Fruit fly (Drosophila melanogaster) whole organism, embryonic: ENCODE results near the gene Svil.

ENCODE experiments used
- B-H2 ChIP-seq: fragments of 200-800 bp; sonication (Bioruptor generic); optimal IDR thresholded peaks from 2 replicates; lab custom pipeline; 2018; ENCODE audit warnings: missing biosample characterization, mild to moderate bottlenecking, missing genetic modification characterization
- CG10274 ChIP-seq: fragments of 200-800 bp; sonication (Bioruptor generic); optimal IDR thresholded peaks from 3 replicates; lab custom pipeline; 2017; ENCODE audit warnings: missing biosample characterization, mild to moderate bottlenecking, missing genetic modification characterization
- CG11398 ChIP-seq: fragments of 200-800 bp; sonication (Bioruptor generic); optimal IDR thresholded peaks from 2 replicates; lab custom pipeline; 2016; ENCODE audit warnings: missing biosample characterization, missing genetic modification characterization
- CG11504 ChIP-seq: fragments of 200-800 bp; sonication (Bioruptor generic); optimal IDR thresholded peaks from 3 replicates; lab custom pipeline; 2019; ENCODE audit warnings: missing biosample characterization, mild to moderate bottlenecking, missing genetic modification characterization, moderate library complexity
- CG12236 ChIP-seq: fragments of 200-800 bp; sonication (Bioruptor generic); optimal IDR thresholded peaks from 2 replicates; lab custom pipeline; 2016; ENCODE audit warnings: missing biosample characterization, missing genetic modification characterization
- CG12391 ChIP-seq: fragments of 200-800 bp; sonication (Bioruptor generic); optimal IDR thresholded peaks from 3 replicates; lab custom pipeline; 2018; ENCODE audit warnings: missing biosample characterization, mild to moderate bottlenecking, missing genetic modification characterization, moderate library complexity
- CG12769 ChIP-seq: fragments of 200-800 bp; sonication (Bioruptor generic); optimal IDR thresholded peaks from 2 replicates; lab custom pipeline; 2019; ENCODE audit warnings: missing biosample characterization, mild to moderate bottlenecking, missing genetic modification characterization, moderate library complexity
- CG12942 ChIP-seq: fragments of 200-800 bp; sonication (Bioruptor generic); optimal IDR thresholded peaks from 3 replicates; lab custom pipeline; 2016; ENCODE audit warnings: missing biosample characterization, missing genetic modification characterization
- CG13287 ChIP-seq: fragments of 200-800 bp; sonication (Bioruptor generic); IDR thresholded peaks from 2 replicates; pipeline ENCODE4 v1.3.6; 2022; ENCODE audit warnings: missing biosample characterization, missing genetic modification characterization; ENCODE audit not compliant: partially characterized antibody
- CG15601 ChIP-seq: fragments of 200-800 bp; sonication (Bioruptor generic); optimal IDR thresholded peaks from 3 replicates; lab custom pipeline; 2019; ENCODE audit warnings: missing biosample characterization, mild to moderate bottlenecking, missing genetic modification characterization, moderate library complexity
- CG1603 ChIP-seq: fragments of 200-800 bp; sonication (Bioruptor generic); optimal IDR thresholded peaks from 2 replicates; lab custom pipeline; 2019; ENCODE audit warnings: missing biosample characterization, mild to moderate bottlenecking, missing genetic modification characterization, moderate library complexity
- CG16815 ChIP-seq: fragments of 200-800 bp; sonication (Bioruptor generic); optimal IDR thresholded peaks from 3 replicates; lab custom pipeline; 2017; ENCODE audit warnings: missing biosample characterization, mild to moderate bottlenecking, missing genetic modification characterization
- CG17328 ChIP-seq: fragments of 200-800 bp; sonication (Bioruptor generic); IDR thresholded peaks from 2 replicates; pipeline ENCODE4 v1.3.6; 2022; ENCODE audit warnings: missing biosample characterization, missing genetic modification characterization
- CG17568 ChIP-seq: fragments of 200-800 bp; sonication (Bioruptor generic); optimal IDR thresholded peaks from 2 replicates; lab custom pipeline; 2018; ENCODE audit warnings: missing biosample characterization, mild to moderate bottlenecking, missing genetic modification characterization, moderate library complexity
- CG18764 ChIP-seq: fragments of 200-800 bp; sonication (Bioruptor generic); optimal IDR thresholded peaks from 3 replicates; lab custom pipeline; 2016; ENCODE audit warnings: missing biosample characterization, missing genetic modification characterization
- CG2120 ChIP-seq: fragments of 200-800 bp; sonication (Bioruptor generic); optimal IDR thresholded peaks from 3 replicates; lab custom pipeline; 2016; ENCODE audit warnings: missing biosample characterization, missing genetic modification characterization
- CG30020 ChIP-seq: fragments of 200-800 bp; optimal IDR thresholded peaks from 2 replicates; lab custom pipeline; 2019; ENCODE audit warnings: missing biosample characterization, mild to moderate bottlenecking, missing genetic modification characterization, moderate library complexity
- CG31441 ChIP-seq: fragments of 200-800 bp; sonication (Bioruptor generic); IDR thresholded peaks from 2 replicates; pipeline ENCODE4 v1.3.6; 2022; ENCODE audit warnings: missing biosample characterization, missing genetic modification characterization
- CG32532 ChIP-seq: fragments of 200-800 bp; sonication (Bioruptor generic); IDR thresholded peaks from 2 replicates; pipeline ENCODE4 v1.3.6; 2022; ENCODE audit warnings: missing biosample characterization, missing genetic modification characterization
- CG3407 ChIP-seq: fragments of 200-800 bp; sonication (Bioruptor generic); optimal IDR thresholded peaks from 2 replicates; lab custom pipeline; 2018; ENCODE audit warnings: missing biosample characterization, mild to moderate bottlenecking, missing genetic modification characterization
- CG7839 ChIP-seq: fragments of 200-800 bp; sonication (Bioruptor generic); optimal IDR thresholded peaks from 3 replicates; lab custom pipeline; 2018; ENCODE audit warnings: missing biosample characterization, mild to moderate bottlenecking, missing genetic modification characterization, moderate library complexity
- Fer1 ChIP-seq: fragments of 200-800 bp; sonication (Bioruptor generic); optimal IDR thresholded peaks from 2 replicates; lab custom pipeline; 2017; ENCODE audit warnings: missing biosample characterization, mild to moderate bottlenecking, missing genetic modification characterization
- Gsc ChIP-seq: fragments of 200-800 bp; sonication (Bioruptor generic); IDR thresholded peaks from 2 replicates; pipeline ENCODE4 v1.3.6; 2022; ENCODE audit warnings: missing biosample characterization, missing genetic modification characterization
- Hmr ChIP-seq: fragments of 200-800 bp; sonication (Bioruptor generic); optimal IDR thresholded peaks from 3 replicates; lab custom pipeline; 2017; ENCODE audit warnings: mild to moderate bottlenecking, missing biosample characterization, missing genetic modification reagents, missing genetic modification characterization
- Hsf ChIP-seq: fragments of 200-800 bp; sonication (Bioruptor generic); optimal IDR thresholded peaks from 3 replicates; lab custom pipeline; 2016; ENCODE audit warnings: missing biosample characterization, missing genetic modification characterization
- Max ChIP-seq: fragments of 200-800 bp; sonication (Bioruptor generic); optimal IDR thresholded peaks from 2 replicates; lab custom pipeline; 2016; ENCODE audit warnings: missing biosample characterization, mild to moderate bottlenecking, missing genetic modification characterization
- Meics ChIP-seq: fragments of 200-800 bp; sonication (Bioruptor generic); optimal IDR thresholded peaks from 2 replicates; lab custom pipeline; 2017; ENCODE audit warnings: missing biosample characterization, mild to moderate bottlenecking, missing genetic modification characterization
- NK7.1 ChIP-seq: fragments of 200-800 bp; sonication (Bioruptor generic); optimal IDR thresholded peaks from 3 replicates; lab custom pipeline; 2016; ENCODE audit warnings: missing biosample characterization, missing genetic modification characterization
- PHDP ChIP-seq: fragments of 200-800 bp; sonication (Bioruptor generic); optimal IDR thresholded peaks from 3 replicates; lab custom pipeline; 2018; ENCODE audit warnings: missing biosample characterization, mild to moderate bottlenecking, missing genetic modification characterization, moderate library complexity
- Spps ChIP-seq: fragments of 200-800 bp; sonication (Bioruptor generic); optimal IDR thresholded peaks from 2 replicates; lab custom pipeline; 2018; ENCODE audit warnings: missing biosample characterization, mild to moderate bottlenecking, missing genetic modification characterization
- ac ChIP-seq: fragments of 200-800 bp; sonication (Bioruptor generic); optimal IDR thresholded peaks from 3 replicates; lab custom pipeline; 2017; ENCODE audit warnings: missing biosample characterization, mild to moderate bottlenecking, missing genetic modification characterization
- aop ChIP-seq: fragments of 200-800 bp; sonication (Bioruptor generic); IDR thresholded peaks from 2 replicates; pipeline ENCODE4 v1.3.6; 2022; ENCODE audit warnings: missing biosample characterization, missing genetic modification characterization
- crp ChIP-seq, 2 experiments: fragments of 200-800 bp; sonication (Bioruptor generic); optimal IDR thresholded peaks; 2 replicates in 1 of 2; 3 replicates in 1 of 2; lab custom pipeline; 2017; ENCODE audit warnings: missing biosample characterization in 2 of 2, missing genetic modification characterization in 2 of 2, mild to moderate bottlenecking in 1 of 2, moderate library complexity in 1 of 2
- dmrt11E ChIP-seq: fragments of 200-800 bp; sonication (Bioruptor generic); optimal IDR thresholded peaks from 3 replicates; lab custom pipeline; 2018; ENCODE audit warnings: missing biosample characterization, mild to moderate bottlenecking, missing genetic modification characterization, moderate library complexity
- eve ChIP-seq, 2 experiments: fragments of >200 bp; optimal IDR thresholded peaks; 2 replicates each; lab custom pipeline; 2017; ENCODE audit warnings: missing biosample characterization in 2 of 2, missing genetic modification characterization in 2 of 2
- gce ChIP-seq: fragments of 200-800 bp; sonication (Bioruptor generic); IDR thresholded peaks from 3 replicates; pipeline ENCODE4 v1.3.6; 2022; ENCODE audit warnings: missing biosample characterization, missing genetic modification characterization
- gcm ChIP-seq: fragments of 200-800 bp; sonication (Bioruptor generic); optimal IDR thresholded peaks from 2 replicates; lab custom pipeline; 2019; ENCODE audit warnings: missing biosample characterization, mild to moderate bottlenecking, missing genetic modification characterization, moderate library complexity
- her ChIP-seq: fragments of 200-800 bp; sonication (Bioruptor generic); optimal IDR thresholded peaks from 2 replicates; lab custom pipeline; 2016; ENCODE audit warnings: missing biosample characterization, missing genetic modification characterization
- ind ChIP-seq: fragments of 200-800 bp; sonication (Bioruptor generic); optimal IDR thresholded peaks from 3 replicates; lab custom pipeline; 2016; ENCODE audit warnings: missing biosample characterization, missing genetic modification characterization
- lab ChIP-seq: fragments of 200-800 bp; sonication (Bioruptor generic); optimal IDR thresholded peaks from 3 replicates; lab custom pipeline; 2017; ENCODE audit warnings: missing biosample characterization, missing genetic modification characterization, mild to moderate bottlenecking, moderate library complexity, missing genetic modification reagents
- lbe ChIP-seq: fragments of 200-800 bp; sonication (Bioruptor generic); optimal IDR thresholded peaks from 2 replicates; lab custom pipeline; 2016; ENCODE audit warnings: missing biosample characterization, mild to moderate bottlenecking, missing genetic modification characterization
- mirr ChIP-seq: fragments of 200-800 bp; sonication (Bioruptor generic); optimal IDR thresholded peaks from 3 replicates; lab custom pipeline; 2018; ENCODE audit warnings: missing biosample characterization, mild to moderate bottlenecking, missing genetic modification characterization
- nerfin-1 ChIP-seq: fragments of 200-800 bp; sonication (Bioruptor generic); optimal IDR thresholded peaks from 3 replicates; lab custom pipeline; 2019; ENCODE audit warnings: missing biosample characterization, mild to moderate bottlenecking, missing genetic modification characterization, moderate library complexity
- nmo ChIP-seq: fragments of 200-800 bp; sonication (Bioruptor generic); optimal IDR thresholded peaks from 2 replicates; lab custom pipeline; 2018; ENCODE audit warnings: missing biosample characterization, mild to moderate bottlenecking, missing genetic modification characterization, moderate library complexity
- nom ChIP-seq: fragments of 200-800 bp; sonication (Bioruptor generic); optimal IDR thresholded peaks from 2 replicates; lab custom pipeline; 2017; ENCODE audit warnings: missing biosample characterization, missing genetic modification characterization, mild to moderate bottlenecking, moderate library complexity, missing genetic modification reagents
- sd ChIP-seq: fragments of 200-800 bp; sonication (Bioruptor generic); optimal IDR thresholded peaks from 3 replicates; lab custom pipeline; 2018; ENCODE audit warnings: missing biosample characterization, mild to moderate bottlenecking, missing genetic modification characterization, moderate library complexity
- sens ChIP-seq: fragments of 200-800 bp; sonication (Bioruptor generic); peaks from one replicate; lab custom pipeline; 2016; ENCODE audit warnings: missing biosample characterization, missing genetic modification characterization
- tll ChIP-seq, 2 experiments: fragments of 200-800 bp in 1 of 2; fragments of >200 bp in 1 of 2; sonication (Bioruptor generic) in 1 of 2; optimal IDR thresholded peaks; 2 replicates each; lab custom pipeline; 2017 to 2019; ENCODE audit warnings: missing biosample characterization in 2 of 2, missing genetic modification characterization in 2 of 2, mild to moderate bottlenecking in 1 of 2, moderate library complexity in 1 of 2
- trem ChIP-seq: fragments of 200-800 bp; optimal IDR thresholded peaks from 3 replicates; lab custom pipeline; 2019; ENCODE audit warnings: missing biosample characterization, mild to moderate bottlenecking, missing genetic modification characterization, moderate library complexity
- zfh2 ChIP-seq: fragments of 200-800 bp; sonication (Bioruptor generic); optimal IDR thresholded peaks from 2 replicates; lab custom pipeline; 2016; ENCODE audit warnings: missing biosample characterization, missing genetic modification characterization

Svil gene

dm6 chr3L:2387816-2388215 is 10.4 kb downstream of the Svil start (continued):
- peak; percentile 38 for TF ChIP-seq lbe (GFP tag; lab: Kevin White, UChicago)
- TF ChIP-seq CG12942 (GFP tag; lab: Kevin White, UChicago) = no peak
- no peak for TF ChIP-seq CG12769 (tag; lab: Kevin White, UChicago)
- TF ChIP-seq tll (GFP tag; optimal IDR thresholded peaks at IDR 0.05; lab: Kevin White, UChicago) = no peak
- no peak for TF ChIP-seq aop (GFP tag; lab: Robert Waterston, UW)
- no peak for TF ChIP-seq CG12391
- TF ChIP-seq CG2120 (GFP tag; lab: Kevin White, UChicago) = no peak
- TF ChIP-seq zfh2 (GFP tag; lab: Kevin White, UChicago) = no peak
- peak; percentile 8 for TF ChIP-seq Hmr (GFP tag; lab: Kevin White, UChicago)
- TF ChIP-seq CG32532 (GFP tag; lab: Robert Waterston, UW) = no peak
- TF ChIP-seq eve (GFP tag; optimal IDR thresholded peaks at IDR 0.05; lab: Kevin White, UChicago) = peak in 1 of 2 experiments; percentile 75
- TF ChIP-seq CG11398 = no peak
- TF ChIP-seq sd (tag; lab: Kevin White, UChicago) = peak; percentile 89
- TF ChIP-seq ind (GFP tag; lab: Kevin White, UChicago) = no peak
- TF ChIP-seq Max (GFP tag; lab: Kevin White, UChicago) = peak; percentile 16
- TF ChIP-seq Fer1 (GFP tag; lab: Kevin White, UChicago) = peak; percentile 22
- TF ChIP-seq CG11504 (tag; lab: Kevin White, UChicago) = peak; percentile 39
- TF ChIP-seq CG12236 = no peak
- TF ChIP-seq lab = peak; percentile 25
- TF ChIP-seq gce (GFP tag; lab: Robert Waterston, UW) = 0 out of 3 replicates have a peak, but pooled peaks have one; percentile 31
- no peak for TF ChIP-seq CG10274 (GFP tag; lab: Kevin White, UChicago)
- peak; percentile 30 for TF ChIP-seq gcm (GFP tag; lab: Kevin White, UChicago)
- TF ChIP-seq Gsc = no peak
- no peak for TF ChIP-seq Meics (GFP tag; lab: Kevin White, UChicago)
- TF ChIP-seq trem (tag; lab: Kevin White, UChicago) = peak; percentile 30
- TF ChIP-seq mirr (GFP tag; lab: Kevin White, UChicago) = no peak
- no peak for TF ChIP-seq Spps (tag; lab: Kevin White, UChicago)
- TF ChIP-seq nerfin-1 = peak; percentile 92
- TF ChIP-seq CG13287 (GFP tag; lab: Robert Waterston, UW) = peak; percentile 42; the same call in 1 of the 2 replicates
- no peak for TF ChIP-seq NK7.1 (GFP tag; lab: Kevin White, UChicago)
- peak; percentile 15 for TF ChIP-seq CG7839 (tag; lab: Kevin White, UChicago)
- TF ChIP-seq CG16815 = no peak
- TF ChIP-seq Hsf (GFP tag; lab: Kevin White, UChicago) = no peak
- TF ChIP-seq crp (GFP tag; optimal IDR thresholded peaks at IDR 0.05; lab: Kevin White, UChicago) = no peak
- no peak for TF ChIP-seq CG18764 (GFP tag; lab: Kevin White, UChicago)
- peak; percentile 23 for TF ChIP-seq nom (GFP tag; lab: Kevin White, UChicago)
- TF ChIP-seq CG17568 (GFP tag; lab: Kevin White, UChicago) = peak; percentile 54
- no peak for TF ChIP-seq CG30020 (tag; lab: Kevin White, UChicago)
- TF ChIP-seq PHDP (tag; lab: Kevin White, UChicago) = peak; percentile 15
- TF ChIP-seq CG17328 (GFP tag; lab: Robert Waterston, UW) = no peak
- TF ChIP-seq her (GFP tag; lab: Kevin White, UChicago) = no peak
- peak; percentile 14 for TF ChIP-seq nmo (GFP tag; lab: Kevin White, UChicago)
- TF ChIP-seq ac (GFP tag; lab: Kevin White, UChicago) = peak; percentile 26
- no peak for TF ChIP-seq CG1603
- peak; percentile 19 for TF ChIP-seq CG15601 (tag; lab: Kevin White, UChicago)
- TF ChIP-seq sens (GFP tag; lab: Kevin White, UChicago) = peak; percentile 36
- 0 out of 2 replicates have a peak, but pooled peaks have one; percentile 38 for TF ChIP-seq CG31441
- TF ChIP-seq CG3407 (GFP tag; lab: Kevin White, UChicago) = no peak
- TF ChIP-seq dmrt11E (tag; lab: Kevin White, UChicago) = no peak
- TF ChIP-seq B-H2 = no peak
